Fruit fly (Drosophila melanogaster) whole organism, embryonic: Measurements from ENCODE around the gene CG33281.

Experiments used
- B-H2 ChIP-seq: fragments of 200-800 bp; sonication (Bioruptor generic); optimal IDR thresholded peaks from 2 replicates; lab custom pipeline; 2018; ENCODE audit warnings: missing biosample characterization, mild to moderate bottlenecking, missing genetic modification characterization
- Bdp1 ChIP-seq: fragments of 200-800 bp; sonication (Bioruptor generic); optimal IDR thresholded peaks from 3 replicates; lab custom pipeline; 2016; ENCODE audit warnings: missing biosample characterization, missing genetic modification characterization
- CG11696 ChIP-seq: fragments of 200-800 bp; sonication (Bioruptor generic); IDR thresholded peaks from 2 replicates; pipeline ENCODE4 v1.3.6; 2022; ENCODE audit warnings: missing biosample characterization, missing genetic modification characterization
- CG12071 ChIP-seq: fragments of 200-800 bp; sonication (Bioruptor generic); optimal IDR thresholded peaks from 3 replicates; lab custom pipeline; 2018; ENCODE audit warnings: missing biosample characterization, mild to moderate bottlenecking, missing genetic modification characterization
- CG12155 ChIP-seq: fragments of 200-800 bp; sonication (Bioruptor generic); optimal IDR thresholded peaks from 3 replicates; lab custom pipeline; 2016; ENCODE audit warnings: missing biosample characterization, missing genetic modification characterization
- CG12299 ChIP-seq: fragments of 200-800 bp; sonication (Bioruptor generic); optimal IDR thresholded peaks from 2 replicates; lab custom pipeline; 2018; ENCODE audit warnings: missing biosample characterization, mild to moderate bottlenecking, missing genetic modification characterization
- CG1233 ChIP-seq: fragments of 200-800 bp; sonication (Bioruptor generic); optimal IDR thresholded peaks from 4 replicates; lab custom pipeline; 2018; ENCODE audit warnings: missing biosample characterization, mild to moderate bottlenecking, missing genetic modification characterization
- CG12391 ChIP-seq: fragments of 200-800 bp; sonication (Bioruptor generic); optimal IDR thresholded peaks from 3 replicates; lab custom pipeline; 2018; ENCODE audit warnings: missing biosample characterization, mild to moderate bottlenecking, missing genetic modification characterization, moderate library complexity
- CG13624 ChIP-seq: fragments of 200-800 bp; sonication (Bioruptor generic); optimal IDR thresholded peaks from 2 replicates; lab custom pipeline; 2016; ENCODE audit warnings: missing biosample characterization, missing genetic modification characterization
- CG14441 ChIP-seq: fragments of 200-800 bp; sonication (Bioruptor generic); IDR thresholded peaks from 2 replicates; pipeline ENCODE4 v1.3.6; 2022; ENCODE audit warnings: missing biosample characterization, missing genetic modification characterization
- CG1602 ChIP-seq: fragments of 200-800 bp; sonication (Bioruptor generic); optimal IDR thresholded peaks from 3 replicates; lab custom pipeline; 2016; ENCODE audit warnings: missing biosample characterization, missing genetic modification characterization
- CG1603 ChIP-seq: fragments of 200-800 bp; sonication (Bioruptor generic); optimal IDR thresholded peaks from 2 replicates; lab custom pipeline; 2019; ENCODE audit warnings: missing biosample characterization, mild to moderate bottlenecking, missing genetic modification characterization, moderate library complexity
- CG18262 ChIP-seq: fragments of 200-800 bp; optimal IDR thresholded peaks from 3 replicates; lab custom pipeline; 2019; ENCODE audit warnings: missing biosample characterization, mild to moderate bottlenecking, missing genetic modification characterization, moderate library complexity
- CG2129 ChIP-seq: fragments of 200-800 bp; sonication (Bioruptor generic); IDR thresholded peaks from 2 replicates; pipeline ENCODE4 v1.3.6; 2022; ENCODE audit warnings: missing biosample characterization, missing genetic modification characterization; ENCODE audit not compliant: partially characterized antibody
- CG3163 ChIP-seq: fragments of 200-800 bp; sonication (Bioruptor generic); optimal IDR thresholded peaks from 3 replicates; lab custom pipeline; 2016; ENCODE audit warnings: missing biosample characterization, missing genetic modification characterization
- CG3281 ChIP-seq: fragments of 200-800 bp; sonication (Bioruptor generic); optimal IDR thresholded peaks from 3 replicates; lab custom pipeline; 2017; ENCODE audit warnings: missing biosample characterization, mild to moderate bottlenecking, missing genetic modification characterization
- CG33213 ChIP-seq: fragments of 200-800 bp; sonication (Bioruptor generic); optimal IDR thresholded peaks from 3 replicates; lab custom pipeline; 2016; ENCODE audit warnings: missing biosample characterization, missing genetic modification characterization
- CG3726 ChIP-seq: fragments of 200-800 bp; sonication (Bioruptor generic); IDR thresholded peaks from 3 replicates; pipeline ENCODE4, ENCODE4 v1.3.6; 2022; ENCODE audit warnings: missing biosample characterization, missing genetic modification characterization
- CG5180 ChIP-seq: fragments of 200-800 bp; sonication (Bioruptor generic); optimal IDR thresholded peaks from 3 replicates; lab custom pipeline; 2017; ENCODE audit warnings: missing biosample characterization, missing genetic modification characterization, mild to moderate bottlenecking, moderate library complexity, missing genetic modification reagents
- CG6854 ChIP-seq: fragments of 200-800 bp; sonication (Bioruptor generic); optimal IDR thresholded peaks from 3 replicates; lab custom pipeline; 2017; ENCODE audit warnings: missing biosample characterization, mild to moderate bottlenecking, missing genetic modification characterization
- CG8359 ChIP-seq: fragments of 200-800 bp; sonication (Bioruptor generic); optimal IDR thresholded peaks from 2 replicates; lab custom pipeline; 2017; ENCODE audit warnings: missing biosample characterization, mild to moderate bottlenecking, missing genetic modification characterization, borderline replicate concordance
- CG8478 ChIP-seq: fragments of >200 bp; optimal IDR thresholded peaks from 2 replicates; lab custom pipeline; 2018
- CrebB ChIP-seq: fragments of 200-800 bp; sonication (Bioruptor generic); optimal IDR thresholded peaks from 3 replicates; lab custom pipeline; 2018; ENCODE audit warnings: missing biosample characterization, mild to moderate bottlenecking, missing genetic modification characterization
- D19B ChIP-seq: fragments of 200-800 bp; sonication (Bioruptor generic); optimal IDR thresholded peaks from 2 replicates; lab custom pipeline; 2017; ENCODE audit warnings: missing biosample characterization, mild to moderate bottlenecking, missing genetic modification characterization
- Dip2 ChIP-seq: fragments of 200-800 bp; sonication (Bioruptor generic); IDR thresholded peaks from 2 replicates; pipeline ENCODE4 v1.3.6; 2022; ENCODE audit warnings: missing biosample characterization, missing genetic modification characterization
- Doc2 ChIP-seq: fragments of 200-800 bp; sonication (Bioruptor generic); IDR thresholded peaks from 2 replicates; pipeline ENCODE4 v1.3.6; 2022; ENCODE audit warnings: missing biosample characterization, missing genetic modification characterization
- GATAe ChIP-seq: fragments of 200-800 bp; sonication (Bioruptor generic); conservative IDR thresholded peaks from 2 replicates; pipeline ENCODE4 v1.3.6; 2022; ENCODE audit warnings: missing biosample characterization, missing genetic modification characterization
- Gug ChIP-seq: fragments of 200-800 bp; sonication (Bioruptor generic); IDR thresholded peaks from 4 replicates; pipeline ENCODE4 v1.3.6; 2022; ENCODE audit warnings: missing biosample characterization, missing genetic modification characterization
- HHEX ChIP-seq: fragments of 200-800 bp; sonication (Bioruptor generic); optimal IDR thresholded peaks from 3 replicates; lab custom pipeline; 2017; ENCODE audit warnings: missing biosample characterization, mild to moderate bottlenecking, missing genetic modification characterization, missing genetic modification reagents
- Hr39 ChIP-seq: fragments of >200 bp; optimal IDR thresholded peaks from 2 replicates; lab custom pipeline; 2017
- MTF-1 ChIP-seq: fragments of 200-800 bp; sonication (Bioruptor generic); optimal IDR thresholded peaks from 2 replicates; lab custom pipeline; 2018; ENCODE audit warnings: missing biosample characterization, mild to moderate bottlenecking, missing genetic modification characterization, borderline replicate concordance
- Six4 ChIP-seq: fragments of 200-800 bp; sonication (Bioruptor generic); optimal IDR thresholded peaks from 2 replicates; lab custom pipeline; 2016; ENCODE audit warnings: missing biosample characterization, missing genetic modification characterization
- Sox102F ChIP-seq: fragments of 200-800 bp; sonication (Bioruptor generic); optimal IDR thresholded peaks from 2 replicates; lab custom pipeline; 2018; ENCODE audit warnings: missing biosample characterization, mild to moderate bottlenecking, missing genetic modification characterization, moderate library complexity
- TFAM ChIP-seq: fragments of 200-800 bp; sonication (Bioruptor generic); optimal IDR thresholded peaks from 2 replicates; lab custom pipeline; 2017; ENCODE audit warnings: missing biosample characterization, missing genetic modification characterization, inconsistent platforms
- Xbp1 ChIP-seq: fragments of 200-800 bp; sonication (Bioruptor generic); optimal IDR thresholded peaks from 3 replicates; lab custom pipeline; 2016; ENCODE audit warnings: missing biosample characterization, mild to moderate bottlenecking, missing genetic modification characterization
- YL-1 ChIP-seq: fragments of 200-800 bp; sonication (Bioruptor generic); optimal IDR thresholded peaks from 3 replicates; lab custom pipeline; 2017; ENCODE audit warnings: missing biosample characterization, mild to moderate bottlenecking, missing genetic modification characterization
- ac ChIP-seq: fragments of 200-800 bp; sonication (Bioruptor generic); optimal IDR thresholded peaks from 3 replicates; lab custom pipeline; 2017; ENCODE audit warnings: missing biosample characterization, mild to moderate bottlenecking, missing genetic modification characterization
- az2 ChIP-seq: fragments of 200-800 bp; sonication (Bioruptor generic); optimal IDR thresholded peaks from 3 replicates; lab custom pipeline; 2016; ENCODE audit warnings: missing biosample characterization, missing genetic modification characterization
- bab2 ChIP-seq: fragments of 200-800 bp; sonication (Bioruptor generic); optimal IDR thresholded peaks from 2 replicates; lab custom pipeline; 2016; ENCODE audit warnings: missing biosample characterization, missing genetic modification characterization
- ci ChIP-seq: fragments of 200-800 bp; sonication (Bioruptor generic); IDR thresholded peaks from 3 replicates; pipeline ENCODE4 v1.3.6; 2022; ENCODE audit warnings: missing biosample characterization, missing genetic modification characterization
- corto ChIP-seq: fragments of 200-800 bp; sonication (Bioruptor generic); optimal IDR thresholded peaks from 2 replicates; lab custom pipeline; 2016; ENCODE audit warnings: missing biosample characterization, mild to moderate bottlenecking, missing genetic modification characterization, moderate library complexity
- ham ChIP-seq: fragments of 200-800 bp; sonication (Bioruptor generic); IDR thresholded peaks from 2 replicates; pipeline ENCODE4 v1.3.6; 2022; ENCODE audit warnings: missing biosample characterization, missing genetic modification characterization
- jing ChIP-seq: fragments of 200-800 bp; sonication (Bioruptor generic); optimal IDR thresholded peaks from 2 replicates; lab custom pipeline; 2018; ENCODE audit warnings: missing biosample characterization, mild to moderate bottlenecking, missing genetic modification characterization
- lab ChIP-seq: fragments of 200-800 bp; sonication (Bioruptor generic); optimal IDR thresholded peaks from 3 replicates; lab custom pipeline; 2017; ENCODE audit warnings: missing biosample characterization, missing genetic modification characterization, mild to moderate bottlenecking, moderate library complexity, missing genetic modification reagents
- lilli ChIP-seq: fragments of 200-800 bp; sonication (Bioruptor generic); optimal IDR thresholded peaks from 3 replicates; lab custom pipeline; 2016; ENCODE audit warnings: missing biosample characterization, missing genetic modification characterization
- lmd ChIP-seq: fragments of 200-800 bp; sonication (Bioruptor generic); IDR thresholded peaks from 2 replicates; pipeline ENCODE4 v1.3.6; 2022; ENCODE audit warnings: missing biosample characterization, missing genetic modification characterization
- org-1 ChIP-seq: fragments of 200-800 bp; sonication (Bioruptor generic); optimal IDR thresholded peaks from 2 replicates; lab custom pipeline; 2017; ENCODE audit warnings: missing biosample characterization, missing genetic modification characterization
- pnt ChIP-seq: fragments of 200-800 bp; sonication (Bioruptor generic); optimal IDR thresholded peaks from 3 replicates; lab custom pipeline; 2016; ENCODE audit warnings: missing biosample characterization, missing genetic modification characterization
- run ChIP-seq: fragments of 200-800 bp; sonication (Bioruptor generic); optimal IDR thresholded peaks from 3 replicates; lab custom pipeline; 2018; ENCODE audit warnings: missing biosample characterization, mild to moderate bottlenecking, missing genetic modification characterization
- schlank ChIP-seq: fragments of 200-800 bp; sonication (Bioruptor generic); optimal IDR thresholded peaks from 2 replicates; lab custom pipeline; 2018; ENCODE audit warnings: missing biosample characterization, mild to moderate bottlenecking, missing genetic modification characterization
- slou ChIP-seq: fragments of 200-800 bp; sonication (Bioruptor generic); optimal IDR thresholded peaks from 3 replicates; lab custom pipeline; 2016; ENCODE audit warnings: missing biosample characterization, missing genetic modification characterization
- twi ChIP-seq: fragments of 200-800 bp; optimal IDR thresholded peaks from 2 replicates; lab custom pipeline; 2019; ENCODE audit warnings: missing biosample characterization, mild to moderate bottlenecking, missing genetic modification characterization, moderate library complexity

Gene CG33281

dm6 chr2L:3280484-3280993 lies 43.5 kb upstream of the CG33281 start, which contains the start of gene OtopLb (continued):
- peak; percentile 92 for TF ChIP-seq lab (GFP tag; lab: Kevin White, UChicago)
- peak; percentile 62; the same call in 1 of the 3 replicates for TF ChIP-seq ci
- no peak for TF ChIP-seq TFAM (GFP tag; lab: Kevin White, UChicago)
- no peak for TF ChIP-seq Sox102F (GFP tag; lab: Kevin White, UChicago)
- TF ChIP-seq CG1233 (GFP tag; lab: Kevin White, UChicago), result peak; percentile 68
- no peak for TF ChIP-seq twi
- TF ChIP-seq CG14441 (GFP tag; lab: Robert Waterston, UW), result no peak
- TF ChIP-seq Six4 (GFP tag; lab: Kevin White, UChicago), result no peak
- TF ChIP-seq HHEX (GFP tag; lab: Kevin White, UChicago), result peak; percentile 64
- TF ChIP-seq CG11696 (GFP tag; lab: Robert Waterston, UW), result no peak
- peak; percentile 62 for TF ChIP-seq MTF-1 (GFP tag; lab: Kevin White, UChicago)
- TF ChIP-seq B-H2, result peak; percentile 43
- TF ChIP-seq CG3726 (GFP tag; lab: Robert Waterston, UW), result no peak
- TF ChIP-seq pnt, result no peak
- TF ChIP-seq slou (GFP tag; lab: Kevin White, UChicago), result no peak
- TF ChIP-seq GATAe (GFP tag; lab: Robert Waterston, UW), result peak; percentile 36; the same call in 1 of the 2 replicates
- no peak for TF ChIP-seq CG1602 (GFP tag; lab: Kevin White, UChicago)
- TF ChIP-seq schlank (tag; lab: Kevin White, UChicago), result peak; percentile 45
- no peak for TF ChIP-seq Bdp1 (GFP tag; lab: Kevin White, UChicago)
- no peak for TF ChIP-seq CG13624 (GFP tag; lab: Kevin White, UChicago)
- peak; percentile 54 for TF ChIP-seq run (tag; lab: Kevin White, UChicago)
- peak; percentile 22 for TF ChIP-seq CG12299 (tag; lab: Kevin White, UChicago)
- no peak for TF ChIP-seq CG33213 (GFP tag; lab: Kevin White, UChicago)
- TF ChIP-seq Gug (GFP tag; lab: Robert Waterston, UW), result no peak
- no peak for TF ChIP-seq Doc2 (GFP tag; lab: Robert Waterston, UW)
- TF ChIP-seq YL-1 (GFP tag; lab: Kevin White, UChicago), result no peak
- peak; percentile 39 for TF ChIP-seq CG6854
- TF ChIP-seq CG3163 (GFP tag; lab: Kevin White, UChicago), result no peak
- TF ChIP-seq CG1603 (tag; lab: Kevin White, UChicago), result no peak
- TF ChIP-seq CG12391, result no peak
- TF ChIP-seq CG8359 (GFP tag; lab: Kevin White, UChicago), result peak; percentile 10
- TF ChIP-seq CG8478, result no peak
- TF ChIP-seq CG18262 (tag; lab: Kevin White, UChicago), result no peak
- TF ChIP-seq bab2 (GFP tag; lab: Kevin White, UChicago), result no peak
- peak; percentile 53 for TF ChIP-seq CG3281 (GFP tag; lab: Kevin White, UChicago)
- no peak for TF ChIP-seq ac (GFP tag; lab: Kevin White, UChicago)
- no peak for TF ChIP-seq D19B
- TF ChIP-seq CG5180, result peak; percentile 45
- TF ChIP-seq org-1 (GFP tag; lab: Kevin White, UChicago), result peak; percentile 18
- no peak for TF ChIP-seq lilli (GFP tag; lab: Kevin White, UChicago)
- TF ChIP-seq az2 (GFP tag; lab: Kevin White, UChicago), result no peak
- no peak for TF ChIP-seq Xbp1 (GFP tag; lab: Kevin White, UChicago)
- peak; percentile 27 for TF ChIP-seq CrebB
- no peak for TF ChIP-seq jing
- TF ChIP-seq CG12071, result peak; percentile 71
- no peak for TF ChIP-seq corto (GFP tag; lab: Kevin White, UChicago)
- TF ChIP-seq CG2129 (GFP tag; lab: Robert Waterston, UW), result no peak
- no peak for TF ChIP-seq Hr39
- no peak for TF ChIP-seq lmd (GFP tag; lab: Robert Waterston, UW)
- TF ChIP-seq ham (GFP tag; lab: Robert Waterston, UW), result no peak
- no peak for TF ChIP-seq Dip2 (GFP tag; lab: Robert Waterston, UW)
- TF ChIP-seq CG12155 (GFP tag; lab: Kevin White, UChicago), result no peak
